Fruit fly (Drosophila melanogaster) whole organism, embryonic: ENCODE data around the gene CG17264.
A peak's percentile ranks its signal among the peaks of the same experiment; 100 is the strongest.

ENCODE experiments used
- Awh ChIP-seq: fragments of 200-800 bp; sonication (Bioruptor generic); IDR thresholded peaks from 2 replicates; pipeline ENCODE4, ENCODE4 v1.3.6; 2022; ENCODE audit warnings: missing biosample characterization, missing genetic modification characterization
- CG1024 ChIP-seq: fragments of 200-800 bp; sonication (Bioruptor generic); IDR thresholded peaks from 2 replicates; pipeline ENCODE4 v1.3.6; 2022; ENCODE audit warnings: missing biosample characterization, missing genetic modification characterization
- CG10274 ChIP-seq: fragments of 200-800 bp; sonication (Bioruptor generic); optimal IDR thresholded peaks from 3 replicates; lab custom pipeline; 2017; ENCODE audit warnings: missing biosample characterization, mild to moderate bottlenecking, missing genetic modification characterization
- CG13287 ChIP-seq: fragments of 200-800 bp; sonication (Bioruptor generic); IDR thresholded peaks from 2 replicates; pipeline ENCODE4 v1.3.6; 2022; ENCODE audit warnings: missing biosample characterization, missing genetic modification characterization; ENCODE audit not compliant: partially characterized antibody
- CG13894 ChIP-seq: fragments of 200-800 bp; sonication (Bioruptor generic); optimal IDR thresholded peaks from 3 replicates; lab custom pipeline; 2018; ENCODE audit warnings: missing biosample characterization, mild to moderate bottlenecking, missing genetic modification characterization, moderate library complexity
- CG14050 ChIP-seq: fragments of 200-800 bp; sonication (Bioruptor generic); IDR thresholded peaks from 3 replicates; pipeline ENCODE4 v1.3.6; 2022; ENCODE audit warnings: missing biosample characterization, missing genetic modification characterization
- CG15696 ChIP-seq: fragments of 200-800 bp; sonication (Bioruptor generic); optimal IDR thresholded peaks from 2 replicates; lab custom pipeline; 2019; ENCODE audit warnings: missing biosample characterization, mild to moderate bottlenecking, missing genetic modification characterization, moderate library complexity
- CG17802 ChIP-seq: fragments of 200-800 bp; sonication (Bioruptor generic); optimal IDR thresholded peaks from 2 replicates; lab custom pipeline; 2018; ENCODE audit warnings: missing biosample characterization, mild to moderate bottlenecking, missing genetic modification characterization, moderate library complexity
- CG18011 ChIP-seq: fragments of 200-800 bp; sonication (Bioruptor generic); optimal IDR thresholded peaks from 2 replicates; lab custom pipeline; 2017; ENCODE audit warnings: missing biosample characterization, missing genetic modification characterization, mild to moderate bottlenecking, moderate library complexity, missing genotype
- CG18764 ChIP-seq: fragments of 200-800 bp; sonication (Bioruptor generic); optimal IDR thresholded peaks from 3 replicates; lab custom pipeline; 2016; ENCODE audit warnings: missing biosample characterization, missing genetic modification characterization
- CG32772 ChIP-seq: fragments of 200-800 bp; sonication (Bioruptor generic); IDR thresholded peaks from 2 replicates; pipeline ENCODE4 v1.3.6; 2022; ENCODE audit warnings: missing biosample characterization, missing genetic modification characterization
- CG34422 ChIP-seq: fragments of 200-800 bp; sonication (Bioruptor generic); IDR thresholded peaks from 3 replicates; pipeline ENCODE4 v1.3.6; 2022; ENCODE audit warnings: missing biosample characterization, missing genetic modification characterization
- CG3995 ChIP-seq: fragments of 200-800 bp; sonication (Bioruptor generic); optimal IDR thresholded peaks from 3 replicates; lab custom pipeline; 2016; ENCODE audit warnings: missing biosample characterization, missing genetic modification characterization
- CG5245 ChIP-seq: fragments of 200-800 bp; sonication (Bioruptor generic); optimal IDR thresholded peaks from 3 replicates; lab custom pipeline; 2016; ENCODE audit warnings: missing biosample characterization, missing genetic modification characterization
- CG7357 ChIP-seq: fragments of 200-800 bp; sonication (Bioruptor generic); IDR thresholded peaks from 3 replicates; pipeline ENCODE4 v1.3.6; 2022; ENCODE audit warnings: missing biosample characterization, missing genetic modification characterization
- CG7839 ChIP-seq: fragments of 200-800 bp; sonication (Bioruptor generic); optimal IDR thresholded peaks from 3 replicates; lab custom pipeline; 2018; ENCODE audit warnings: missing biosample characterization, mild to moderate bottlenecking, missing genetic modification characterization, moderate library complexity
- CG8290 ChIP-seq, 3 experiments: fragments of 200-800 bp; sonication (Bioruptor generic); optimal IDR thresholded peaks; 2 replicates each; lab custom pipeline; 2016 to 2019; ENCODE audit warnings: missing biosample characterization in 3 of 3, missing genetic modification characterization in 3 of 3, mild to moderate bottlenecking in 2 of 3, moderate library complexity in 1 of 3
- D ChIP-seq, 2 experiments: fragments of 200-800 bp in 1 of 2; fragments of >200 bp in 1 of 2; sonication (Bioruptor generic) in 1 of 2; optimal IDR thresholded peaks; 2 replicates in 1 of 2; 3 replicates in 1 of 2; lab custom pipeline; 2017; ENCODE audit warnings: mild to moderate bottlenecking in 1 of 2, missing biosample characterization in 1 of 2, missing genetic modification characterization in 1 of 2, missing genetic modification reagents in 1 of 2
- Dfd ChIP-seq, 2 experiments: fragments of >200 bp; optimal IDR thresholded peaks; 2 replicates each; lab custom pipeline; 2017; ENCODE audit warnings: missing biosample characterization in 2 of 2, missing genetic modification characterization in 2 of 2
- Doc3 ChIP-seq: fragments of 200-800 bp; sonication (Bioruptor generic); IDR thresholded peaks from 3 replicates; pipeline ENCODE4 v1.3.6; 2022; ENCODE audit warnings: missing biosample characterization, missing genetic modification characterization; ENCODE audit not compliant: partially characterized antibody
- E2f2 ChIP-seq: fragments of 200-800 bp; sonication (Bioruptor generic); IDR thresholded peaks from 2 replicates; pipeline ENCODE4 v1.3.6; 2022; ENCODE audit warnings: missing biosample characterization, missing genetic modification characterization
- Hr39 ChIP-seq: fragments of >200 bp; optimal IDR thresholded peaks from 2 replicates; lab custom pipeline; 2017
- Mes4 ChIP-seq: fragments of 200-800 bp; sonication (Bioruptor generic); optimal IDR thresholded peaks from 2 replicates; lab custom pipeline; 2016; ENCODE audit warnings: missing biosample characterization, missing genetic modification characterization
- Oli ChIP-seq: fragments of 200-800 bp; sonication (Bioruptor generic); optimal IDR thresholded peaks from 2 replicates; lab custom pipeline; 2018; ENCODE audit warnings: missing biosample characterization, mild to moderate bottlenecking, missing genetic modification characterization, moderate library complexity
- Side ChIP-seq: fragments of 200-800 bp; sonication (Bioruptor generic); optimal IDR thresholded peaks from 2 replicates; lab custom pipeline; 2016; ENCODE audit warnings: missing biosample characterization, missing genetic modification characterization
- Stat92E ChIP-seq, 3 experiments: fragments of >200 bp in 2 of 3; fragments of 200-800 bp in 1 of 3; sonication (Bioruptor generic) in 1 of 3; optimal IDR thresholded peaks; 2 replicates each; lab custom pipeline; 2017 to 2019; ENCODE audit warnings: missing biosample characterization in 3 of 3, missing genetic modification characterization in 3 of 3, mild to moderate bottlenecking in 1 of 3, moderate library complexity in 1 of 3
- al ChIP-seq: fragments of 200-800 bp; sonication (Bioruptor generic); IDR thresholded peaks from 2 replicates; pipeline ENCODE4 v1.3.6; 2022; ENCODE audit warnings: missing biosample characterization, missing genetic modification characterization
- caup ChIP-seq: fragments of 200-800 bp; sonication (Bioruptor generic); optimal IDR thresholded peaks from 3 replicates; lab custom pipeline; 2017; ENCODE audit warnings: missing biosample characterization, mild to moderate bottlenecking, missing genetic modification characterization, moderate library complexity; ENCODE audit not compliant: severe bottlenecking
- dati ChIP-seq: fragments of 200-800 bp; sonication (Bioruptor generic); IDR thresholded peaks from 2 replicates; pipeline ENCODE4 v1.3.6; 2022; ENCODE audit warnings: missing biosample characterization, missing genetic modification characterization
- fu2 ChIP-seq: fragments of 200-800 bp; sonication (Bioruptor generic); optimal IDR thresholded peaks from 2 replicates; lab custom pipeline; 2016; ENCODE audit warnings: missing biosample characterization, missing genetic modification characterization
- gcm2 ChIP-seq: fragments of 200-800 bp; sonication (Bioruptor generic); optimal IDR thresholded peaks from 2 replicates; lab custom pipeline; 2016; ENCODE audit warnings: missing biosample characterization, missing genetic modification characterization
- grau ChIP-seq: fragments of 200-800 bp; optimal IDR thresholded peaks from 3 replicates; lab custom pipeline; 2019; ENCODE audit warnings: missing biosample characterization, mild to moderate bottlenecking, missing genetic modification characterization, moderate library complexity
- hb ChIP-seq: fragments of 200-800 bp; sonication (Bioruptor generic); IDR thresholded peaks from 3 replicates; pipeline ENCODE4 v1.3.6; 2022; ENCODE audit warnings: missing biosample characterization, missing genetic modification characterization; ENCODE audit not compliant: partially characterized antibody
- hkb ChIP-seq, 2 experiments: fragments of 200-800 bp in 1 of 2; fragments of >200 bp in 1 of 2; sonication (Bioruptor generic) in 1 of 2; IDR thresholded peaks in 1 of 2; optimal IDR thresholded peaks in 1 of 2; 2 replicates each; pipeline versions ENCODE4 v1.3.6 to Lab custom; 2017 to 2022; ENCODE audit warnings: missing biosample characterization in 1 of 2, missing genetic modification characterization in 1 of 2
- ind ChIP-seq: fragments of 200-800 bp; sonication (Bioruptor generic); optimal IDR thresholded peaks from 3 replicates; lab custom pipeline; 2016; ENCODE audit warnings: missing biosample characterization, missing genetic modification characterization
- insv ChIP-seq, 2 experiments: fragments of 200-800 bp; sonication (Bioruptor generic); optimal IDR thresholded peaks; 3 replicates each; lab custom pipeline; 2016 to 2018; ENCODE audit warnings: missing biosample characterization in 2 of 2, missing genetic modification characterization in 2 of 2
- jing ChIP-seq: fragments of 200-800 bp; sonication (Bioruptor generic); optimal IDR thresholded peaks from 2 replicates; lab custom pipeline; 2018; ENCODE audit warnings: missing biosample characterization, mild to moderate bottlenecking, missing genetic modification characterization
- knrl ChIP-seq: fragments of 200-800 bp; sonication (Bioruptor generic); IDR thresholded peaks from 3 replicates; pipeline ENCODE4 v1.3.6; 2022; ENCODE audit warnings: missing biosample characterization, missing genetic modification characterization; ENCODE audit not compliant: partially characterized antibody
- mam ChIP-seq: fragments of 200-800 bp; sonication (Bioruptor generic); optimal IDR thresholded peaks from 3 replicates; lab custom pipeline; 2016; ENCODE audit warnings: missing biosample characterization, missing genetic modification characterization
- onecut ChIP-seq: fragments of 200-800 bp; sonication (Bioruptor generic); IDR thresholded peaks from 2 replicates; pipeline ENCODE4 v1.3.6; 2022; ENCODE audit warnings: missing biosample characterization, missing genetic modification characterization
- phol ChIP-seq: fragments of 200-800 bp; sonication (Bioruptor generic); optimal IDR thresholded peaks from 3 replicates; lab custom pipeline; 2018; ENCODE audit warnings: missing biosample characterization, mild to moderate bottlenecking, missing genetic modification characterization, moderate library complexity
- schlank ChIP-seq: fragments of 200-800 bp; sonication (Bioruptor generic); optimal IDR thresholded peaks from 2 replicates; lab custom pipeline; 2018; ENCODE audit warnings: missing biosample characterization, mild to moderate bottlenecking, missing genetic modification characterization
- scrt ChIP-seq: fragments of 200-800 bp; sonication (Bioruptor generic); optimal IDR thresholded peaks from 2 replicates; lab custom pipeline; 2018; ENCODE audit warnings: missing biosample characterization, mild to moderate bottlenecking, missing genetic modification characterization, moderate library complexity
- sima ChIP-seq: fragments of 200-800 bp; sonication (Bioruptor generic); optimal IDR thresholded peaks from 2 replicates; lab custom pipeline; 2016; ENCODE audit warnings: missing biosample characterization, missing genetic modification characterization
- tio ChIP-seq: fragments of 200-800 bp; sonication (Bioruptor generic); optimal IDR thresholded peaks from 2 replicates; lab custom pipeline; 2017; ENCODE audit warnings: missing biosample characterization, missing genetic modification characterization, inconsistent platforms
- unpg ChIP-seq: fragments of 200-800 bp; sonication (Bioruptor generic); optimal IDR thresholded peaks from 3 replicates; lab custom pipeline; 2018; ENCODE audit warnings: missing biosample characterization, mild to moderate bottlenecking, missing genetic modification characterization, moderate library complexity
- vnd ChIP-seq: fragments of 200-800 bp; sonication (Bioruptor generic); IDR thresholded peaks from 3 replicates; pipeline ENCODE4 v1.3.6; 2022; ENCODE audit warnings: missing biosample characterization, missing genetic modification characterization; ENCODE audit not compliant: partially characterized antibody
- wdn ChIP-seq: fragments of 200-800 bp; sonication (Bioruptor generic); IDR thresholded peaks from 2 replicates; pipeline ENCODE4 v1.3.6; 2022; ENCODE audit warnings: missing biosample characterization, missing genetic modification characterization
- yki ChIP-seq: fragments of >200 bp; optimal IDR thresholded peaks from 3 replicates; lab custom pipeline; 2018

The CG17264 gene

DNA sequence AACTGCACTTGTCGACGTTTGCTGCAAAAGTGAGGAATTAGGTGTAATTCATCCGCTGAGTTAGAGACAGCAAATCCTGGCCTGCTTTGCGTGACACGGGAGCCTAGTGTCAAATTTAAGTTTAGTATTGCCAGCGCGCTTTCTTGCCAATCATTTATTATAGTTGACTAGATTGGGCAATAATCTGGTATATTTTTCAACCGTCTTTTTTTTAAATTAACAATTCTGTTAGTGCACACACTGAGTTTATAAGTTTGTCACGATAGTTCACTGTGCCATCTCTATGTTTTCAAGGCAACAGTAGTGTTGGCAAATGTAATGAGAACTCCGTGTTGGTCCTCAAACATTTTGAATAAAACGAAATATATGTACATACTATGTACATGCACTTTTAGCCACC, 41.5 kb upstream of the CG17264 start, which contains the start of the genes CG9641 and CG3165 (continued):
- TF ChIP-seq scrt (GFP tag; lab: Kevin White, UChicago), result peak; percentile 77
- no peak for TF ChIP-seq D (optimal IDR thresholded peaks at IDR 0.05; lab: Kevin White, UChicago)
- TF ChIP-seq D (GFP tag; optimal IDR thresholded peaks at IDR 0.05; lab: Kevin White, UChicago), result peak; percentile 72
- TF ChIP-seq dati (GFP tag; lab: Robert Waterston, UW), result no peak
- peak; percentile 10 for TF ChIP-seq sima (GFP tag; lab: Kevin White, UChicago)
- TF ChIP-seq CG8290 (GFP tag; optimal IDR thresholded peaks at IDR 0.05; lab: Kevin White, UChicago), result peak; percentile 84
- TF ChIP-seq CG8290 (tag; optimal IDR thresholded peaks at IDR 0.05; lab: Kevin White, UChicago), result peak in 1 of 2 experiments; percentile 77
- TF ChIP-seq gcm2 (GFP tag; lab: Kevin White, UChicago), result peak; percentile 76
- TF ChIP-seq Awh (GFP tag; lab: Robert Waterston, UW), result peak; percentile 64; the same call in 1 of the 2 replicates
- TF ChIP-seq Mes4 (GFP tag; lab: Kevin White, UChicago), result peak; percentile 80
- TF ChIP-seq Hr39 (lab: Kevin White, UChicago), result no peak
- peak; percentile 82 for TF ChIP-seq fu2
- peak; percentile 88 for TF ChIP-seq phol
- peak; percentile 97 for TF ChIP-seq knrl (GFP tag; lab: Robert Waterston, UW)
- peak; percentile 74 for TF ChIP-seq al (GFP tag; lab: Robert Waterston, UW)
- no peak for TF ChIP-seq hkb (optimal IDR thresholded peaks at IDR 0.05; lab: Kevin White, UChicago)
- peak; percentile 85 for TF ChIP-seq hkb (GFP tag; IDR thresholded peaks at IDR 0.05; lab: Robert Waterston, UW)
- TF ChIP-seq vnd (GFP tag; lab: Robert Waterston, UW), result peak; percentile 98
- peak; percentile 90 for TF ChIP-seq Side (GFP tag; lab: Kevin White, UChicago)
- TF ChIP-seq jing, result no peak
- TF ChIP-seq CG3995 (GFP tag; lab: Kevin White, UChicago), result peak; percentile 61
- TF ChIP-seq CG10274 (GFP tag; lab: Kevin White, UChicago), result peak; percentile 17
- TF ChIP-seq yki (lab: Kevin White, UChicago), result no peak
- TF ChIP-seq CG13894 (tag; lab: Kevin White, UChicago), result peak; percentile 86
- peak; percentile 79 for TF ChIP-seq unpg (GFP tag; lab: Kevin White, UChicago)
- TF ChIP-seq CG7357 (GFP tag; lab: Robert Waterston, UW), result peak; percentile 69; the same call in 2 of the 3 replicates
- peak; percentile 87 for TF ChIP-seq CG5245
- peak; percentile 83 for TF ChIP-seq caup (GFP tag; lab: Kevin White, UChicago)
- TF ChIP-seq mam (GFP tag; lab: Kevin White, UChicago), result peak; percentile 94
- TF ChIP-seq CG18764 (GFP tag; lab: Kevin White, UChicago), result peak; percentile 83
- peak; percentile 90 for TF ChIP-seq ind
- peak; percentile 48 for TF ChIP-seq CG18011 (GFP tag; lab: Kevin White, UChicago)
- TF ChIP-seq wdn (GFP tag; lab: Robert Waterston, UW), result no peak; the same call in 1 of the 2 replicates
- TF ChIP-seq Dfd (GFP tag; optimal IDR thresholded peaks at IDR 0.05; lab: Kevin White, UChicago), result no peak
- peak in 1 of 3 experiments; percentile 74 for TF ChIP-seq Stat92E (GFP tag; optimal IDR thresholded peaks at IDR 0.05; lab: Kevin White, UChicago)
- TF ChIP-seq E2f2 (GFP tag; lab: Robert Waterston, UW), result peak; percentile 73
- TF ChIP-seq hb, result peak; percentile 94
- TF ChIP-seq CG17802, result peak; percentile 40
- peak; percentile 46; the same call in 1 of the 3 replicates for TF ChIP-seq CG14050 (GFP tag; lab: Robert Waterston, UW)
- TF ChIP-seq grau, result peak; percentile 85
- TF ChIP-seq insv (GFP tag; optimal IDR thresholded peaks at IDR 0.05; lab: Kevin White, UChicago), result peak in 1 of 2 experiments; percentile 44
- peak; percentile 21; the same call in 1 of the 2 replicates for TF ChIP-seq CG1024
- peak; percentile 75 for TF ChIP-seq onecut (GFP tag; lab: Robert Waterston, UW)
- no peak for TF ChIP-seq tio (GFP tag; lab: Kevin White, UChicago)
- TF ChIP-seq Oli (tag; lab: Kevin White, UChicago), result peak; percentile 75
- peak; percentile 85 for TF ChIP-seq CG15696 (tag; lab: Kevin White, UChicago)
- peak; percentile 73 for TF ChIP-seq CG32772
- peak; percentile 52 for TF ChIP-seq schlank (tag; lab: Kevin White, UChicago)
- no peak for TF ChIP-seq CG7839 (tag; lab: Kevin White, UChicago)
- TF ChIP-seq Doc3 (GFP tag; lab: Robert Waterston, UW), result peak; percentile 98
- peak; percentile 80 for TF ChIP-seq CG34422
- peak; percentile 98 for TF ChIP-seq CG13287 (GFP tag; lab: Robert Waterston, UW)
